Fruit fly (Drosophila melanogaster): Measurements from ENCODE around the gene CG31463.

DNA sequence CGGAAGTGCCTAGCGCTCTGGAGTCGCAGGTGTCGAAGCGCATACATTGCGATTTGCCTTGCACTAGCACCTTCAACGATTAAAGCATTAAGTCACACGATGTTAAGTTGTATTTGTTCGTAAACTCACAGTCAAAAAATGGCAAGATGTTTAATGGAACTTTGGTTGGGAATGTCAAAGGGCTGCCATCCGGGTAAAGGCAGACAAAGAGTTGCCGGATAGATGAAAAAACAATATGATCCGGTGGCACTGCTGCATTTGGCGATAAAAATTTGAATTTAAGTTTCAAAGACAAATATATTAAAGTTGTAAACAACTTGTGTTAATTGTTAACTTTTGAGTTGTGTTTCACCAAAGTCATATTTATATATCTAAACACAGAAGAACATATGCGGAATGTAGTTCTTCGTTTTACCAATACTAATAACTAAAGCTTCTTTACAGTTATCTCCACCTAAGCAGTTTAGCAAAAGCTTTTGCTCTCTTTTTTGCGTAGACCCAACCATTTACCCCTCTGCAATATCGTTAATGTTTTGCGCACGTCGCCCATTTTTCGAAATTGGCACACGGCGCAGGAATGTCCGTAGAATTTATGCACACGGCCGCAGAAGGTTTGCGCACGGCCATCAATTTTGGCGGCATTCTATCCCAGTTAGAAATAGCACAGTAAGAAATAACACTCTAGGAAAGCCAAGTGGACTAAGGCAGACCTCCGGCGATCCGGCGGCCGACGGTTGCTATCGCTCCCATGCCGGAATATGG, 24.4 kb downstream of the CG31463 start, which contains the start of gene Coq2:
- TF ChIP-seq Mnt (GFP tag; optimal IDR thresholded peaks at IDR 0.05) (no peak), cnc (optimal IDR thresholded peaks at IDR 0.05) (no peak), toe (GFP tag; optimal IDR thresholded peaks at IDR 0.05) (no peak), kay (GFP tag; ENCODE audit: borderline replicate concordance) (no peak), CG5204 (GFP tag; optimal IDR thresholded peaks at IDR 0.05) (no peak), CG33017 (tag; optimal IDR thresholded peaks at IDR 0.05) (no peak), cic (GFP tag; optimal IDR thresholded peaks at IDR 0.05) (no peak), ovo (GFP tag; optimal IDR thresholded peaks at IDR 0.05) (peak; percentile 28), bab1 (GFP tag; optimal IDR thresholded peaks at IDR 0.05) (peak; percentile 61), pad (GFP tag; optimal IDR thresholded peaks at IDR 0.05) (peak; percentile 99), Crg-1 (GFP tag; optimal IDR thresholded peaks at IDR 0.05) (no peak), tj (GFP tag; optimal IDR thresholded peaks at IDR 0.05) (peak; percentile 21)
